Worm (Caenorhabditis elegans) whole organism, L1 larva: Measurements from ENCODE around the gene Y50D4A.6.

Experiments
- C16A3.4 ChIP-seq: fragments of 150-350 bp; optimal IDR thresholded peaks from 2 replicates; lab custom pipeline; 2014; ENCODE audit warnings: missing biosample characterization, missing genetic modification characterization
- C34B4.2 ChIP-seq: sonication (generic microtip); optimal IDR thresholded peaks from 2 replicates; lab custom pipeline; 2017; ENCODE audit warnings: mild to moderate bottlenecking, missing genetic modification characterization, missing compliant biosample characterization
- alr-1 ChIP-seq: fragments of 200-800 bp; sonication (Bioruptor generic); optimal IDR thresholded peaks from 2 replicates; lab custom pipeline; 2018; ENCODE audit warnings: borderline replicate concordance, mild to moderate bottlenecking, missing genetic modification characterization, missing compliant biosample characterization
- aly-2 ChIP-seq: fragments of 150-350 bp; optimal IDR thresholded peaks from 2 replicates; lab custom pipeline; 2014; ENCODE audit warnings: missing biosample characterization, missing genetic modification characterization
- ama-1 ChIP-seq: fragments of 150-350 bp; optimal IDR thresholded peaks from 2 replicates; lab custom pipeline; 2014
- blmp-1 ChIP-seq: fragments of 150-350 bp; optimal IDR thresholded peaks from 2 replicates; lab custom pipeline; 2014; ENCODE audit warnings: missing biosample characterization, missing genetic modification characterization
- ceh-8 ChIP-seq: fragments of 200-800 bp; sonication (Bioruptor generic); optimal IDR thresholded peaks from 2 replicates; lab custom pipeline; 2018; ENCODE audit warnings: mild to moderate bottlenecking, missing genetic modification characterization, moderate library complexity, missing compliant biosample characterization
- ceh-88 ChIP-seq: fragments of 200-800 bp; sonication (Bioruptor generic); IDR thresholded peaks from 2 replicates; pipeline ENCODE4 v1.3.6; 2022; ENCODE audit warnings: missing genetic modification characterization, missing compliant biosample characterization
- ces-1 ChIP-seq: fragments of 150-350 bp; optimal IDR thresholded peaks from 2 replicates; lab custom pipeline; 2014; ENCODE audit warnings: missing biosample characterization, missing genetic modification reagents, missing genetic modification characterization
- dpl-1 ChIP-seq, 3 experiments: fragments of 150-350 bp in 2 of 3; sonication (generic microtip) in 1 of 3; optimal IDR thresholded peaks; 2 replicates each; lab custom pipeline; 2014 to 2017; ENCODE audit warnings: missing biosample characterization in 3 of 3, missing genetic modification characterization in 3 of 3, missing genetic modification reagents in 3 of 3
- dsc-1 ChIP-seq: sonication (generic microtip); optimal IDR thresholded peaks from 2 replicates; lab custom pipeline; 2016; ENCODE audit warnings: mild to moderate bottlenecking, missing genetic modification characterization, missing compliant biosample characterization
- efl-1 ChIP-seq, 4 experiments: fragments of 150-350 bp; optimal IDR thresholded peaks in 3 of 4; peaks in 1 of 4; 1 replicate in 1 of 4; 2 replicates in 3 of 4; lab custom pipeline; 2014; ENCODE audit warnings: missing biosample characterization in 2 of 4, missing genetic modification characterization in 2 of 4, missing genetic modification reagents in 2 of 4
- egl-13 ChIP-seq: sonication (generic microtip); optimal IDR thresholded peaks from 2 replicates; lab custom pipeline; 2016; ENCODE audit warnings: missing genotype, missing genetic modification reagents, missing genetic modification characterization, missing compliant biosample characterization
- egl-27 ChIP-seq, 2 experiments: fragments of 150-350 bp in 1 of 2; sonication (generic microtip); optimal IDR thresholded peaks; 3 replicates each; lab custom pipeline; 2017 to 2018; ENCODE audit warnings: missing biosample characterization in 2 of 2, missing genetic modification characterization in 2 of 2, missing genetic modification reagents in 2 of 2
- elt-2 ChIP-seq: sonication (generic microtip); optimal IDR thresholded peaks from 2 replicates; lab custom pipeline; 2016; ENCODE audit warnings: missing genetic modification characterization, mild to moderate bottlenecking, inconsistent platforms, missing compliant biosample characterization, missing genetic modification reagents
- elt-3 ChIP-seq, 6 experiments: fragments of 150-350 bp in 1 of 6; sonication (generic microtip); optimal IDR thresholded peaks; 2 replicates each; lab custom pipeline; 2017 to 2018; ENCODE audit warnings: missing biosample characterization in 6 of 6, missing genetic modification characterization in 6 of 6, inconsistent platforms in 1 of 6
- ets-5 ChIP-seq: fragments of 200-800 bp; sonication (Bioruptor generic); IDR thresholded peaks from 2 replicates; pipeline ENCODE4 v1.3.6; 2022; ENCODE audit warnings: missing genetic modification characterization, missing compliant biosample characterization
- fkh-10 ChIP-seq: sonication (generic microtip); optimal IDR thresholded peaks from 2 replicates; lab custom pipeline; 2017; ENCODE audit warnings: missing biosample characterization, missing genetic modification reagents, missing genetic modification characterization
- fkh-4 ChIP-seq: sonication (generic microtip); optimal IDR thresholded peaks from 2 replicates; lab custom pipeline; 2016; ENCODE audit warnings: missing compliant biosample characterization, missing genetic modification characterization, borderline replicate concordance
- grh-1 ChIP-seq: fragments of 200-800 bp; sonication (Bioruptor generic); IDR thresholded peaks from 2 replicates; pipeline ENCODE4 v1.3.6; 2022; ENCODE audit warnings: missing genetic modification reagents, missing genetic modification characterization, missing compliant biosample characterization
- hpl-2 ChIP-seq: fragments of 150-350 bp; optimal IDR thresholded peaks from 2 replicates; lab custom pipeline; 2014; ENCODE audit warnings: missing biosample characterization, missing genetic modification reagents, missing genetic modification characterization
- irx-1 ChIP-seq: sonication (generic microtip); optimal IDR thresholded peaks from 2 replicates; lab custom pipeline; 2016; ENCODE audit warnings: missing genetic modification characterization, missing compliant biosample characterization
- jun-1 ChIP-seq: fragments of 150-350 bp; optimal IDR thresholded peaks from 2 replicates; lab custom pipeline; 2014; ENCODE audit warnings: missing biosample characterization, missing genetic modification reagents, missing genetic modification characterization
- lin-13 ChIP-seq: fragments of 150-350 bp; optimal IDR thresholded peaks from 2 replicates; lab custom pipeline; 2014; ENCODE audit warnings: missing biosample characterization, missing genetic modification reagents, missing genetic modification characterization
- lin-14 ChIP-seq: fragments of 200-800 bp; sonication (Bioruptor generic); optimal IDR thresholded peaks from 2 replicates; lab custom pipeline; 2018; ENCODE audit warnings: mild to moderate bottlenecking, missing genetic modification characterization, moderate library complexity, missing compliant biosample characterization
- lin-35 ChIP-seq, 2 experiments: fragments of 150-350 bp; optimal IDR thresholded peaks; 2 replicates each; lab custom pipeline; 2014; ENCODE audit warnings: missing biosample characterization in 2 of 2, missing genetic modification characterization in 2 of 2, missing genetic modification reagents in 2 of 2
- lir-3 ChIP-seq: sonication (generic microtip); optimal IDR thresholded peaks from 2 replicates; lab custom pipeline; 2016; ENCODE audit warnings: mild to moderate bottlenecking, missing genetic modification characterization, moderate library complexity, missing compliant biosample characterization; ENCODE audit not compliant: poor library complexity
- lsy-2 ChIP-seq, 2 experiments: fragments of 150-350 bp; optimal IDR thresholded peaks; 2 replicates each; lab custom pipeline; 2014; ENCODE audit warnings: missing biosample characterization in 2 of 2, missing genetic modification characterization in 2 of 2
- mab-9 ChIP-seq: fragments of 200-800 bp; sonication (Bioruptor generic); IDR thresholded peaks from 2 replicates; pipeline ENCODE4 v1.3.6; 2022; ENCODE audit warnings: missing genetic modification reagents, missing genetic modification characterization, missing compliant biosample characterization
- mdl-1 ChIP-seq, 2 experiments: fragments of 150-350 bp; optimal IDR thresholded peaks; 2 replicates each; lab custom pipeline; 2014 to 2017; ENCODE audit warnings: missing biosample characterization in 2 of 2, missing genetic modification characterization in 2 of 2, inconsistent platforms in 1 of 2
- nhr-11 ChIP-seq: fragments of 150-350 bp; optimal IDR thresholded peaks from 2 replicates; lab custom pipeline; 2014; ENCODE audit warnings: missing biosample characterization, missing genetic modification characterization
- nhr-19 ChIP-seq: fragments of 200-800 bp; sonication (Bioruptor generic); conservative IDR thresholded peaks from 2 replicates; pipeline ENCODE4 v1.3.6; 2022; ENCODE audit warnings: missing genetic modification characterization, missing compliant biosample characterization
- nhr-20 ChIP-seq: sonication (generic microtip); optimal IDR thresholded peaks from 2 replicates; lab custom pipeline; 2016; ENCODE audit warnings: mild to moderate bottlenecking, missing genetic modification characterization, missing compliant biosample characterization
- nhr-71 ChIP-seq: sonication (generic microtip); optimal IDR thresholded peaks from 2 replicates; lab custom pipeline; 2016; ENCODE audit warnings: mild to moderate bottlenecking, missing genetic modification characterization, moderate library complexity, missing compliant biosample characterization
- nhr-85 ChIP-seq: sonication (generic microtip); peaks from one replicate; lab custom pipeline; 2016; ENCODE audit warnings: missing genetic modification characterization, inconsistent platforms, missing compliant biosample characterization
- nhr-90 ChIP-seq: sonication (generic microtip); optimal IDR thresholded peaks from 2 replicates; lab custom pipeline; 2016; ENCODE audit warnings: mild to moderate bottlenecking, missing genetic modification characterization, missing compliant biosample characterization; ENCODE audit not compliant: poor library complexity
- rnt-1 ChIP-seq: sonication (generic microtip); optimal IDR thresholded peaks from 2 replicates; lab custom pipeline; 2016; ENCODE audit warnings: mild to moderate bottlenecking, missing genetic modification characterization, moderate library complexity, missing compliant biosample characterization
- snu-23 ChIP-seq: sonication (generic microtip); optimal IDR thresholded peaks from 2 replicates; lab custom pipeline; 2016; ENCODE audit warnings: missing genetic modification characterization, missing compliant biosample characterization
- sox-4 ChIP-seq: sonication (generic microtip); optimal IDR thresholded peaks from 2 replicates; lab custom pipeline; 2016; ENCODE audit warnings: missing genetic modification characterization, missing compliant biosample characterization
- sptf-1 ChIP-seq: fragments of 150-350 bp; optimal IDR thresholded peaks from 2 replicates; lab custom pipeline; 2014; ENCODE audit warnings: missing biosample characterization, missing genetic modification characterization
- sup-37 ChIP-seq: fragments of 200-800 bp; sonication (Bioruptor generic); optimal IDR thresholded peaks from 2 replicates; lab custom pipeline; 2018; ENCODE audit warnings: mild to moderate bottlenecking, missing genetic modification characterization, missing compliant biosample characterization
- swsn-7 ChIP-seq: sonication (generic microtip); optimal IDR thresholded peaks from 2 replicates; lab custom pipeline; 2016; ENCODE audit warnings: missing genetic modification characterization, missing compliant biosample characterization
- tbx-2 ChIP-seq: sonication (generic microtip); optimal IDR thresholded peaks from 2 replicates; lab custom pipeline; 2016; ENCODE audit warnings: missing genetic modification characterization, missing compliant biosample characterization
- vab-15 ChIP-seq: sonication (generic microtip); optimal IDR thresholded peaks from 2 replicates; lab custom pipeline; 2017; ENCODE audit warnings: missing genotype, mild to moderate bottlenecking, missing genetic modification characterization, missing compliant biosample characterization
- xbp-1 ChIP-seq: sonication (generic microtip); optimal IDR thresholded peaks from 2 replicates; lab custom pipeline; 2016; ENCODE audit warnings: missing genetic modification characterization, missing compliant biosample characterization
- zip-4 ChIP-seq: fragments of 200-800 bp; sonication (Bioruptor generic); optimal IDR thresholded peaks from 2 replicates; lab custom pipeline; 2018; ENCODE audit warnings: mild to moderate bottlenecking, missing genetic modification characterization, moderate library complexity, missing compliant biosample characterization
- ztf-11 ChIP-seq, 2 experiments: sonication (generic microtip); optimal IDR thresholded peaks; 2 replicates each; lab custom pipeline; 2016 to 2017; ENCODE audit warnings: missing genetic modification characterization in 2 of 2, missing biosample characterization in 1 of 2, missing compliant biosample characterization in 1 of 2
- ztf-4 ChIP-seq: fragments of 150-350 bp; optimal IDR thresholded peaks from 2 replicates; lab custom pipeline; 2014; ENCODE audit warnings: missing biosample characterization, missing genetic modification characterization

Y50D4A.6 gene

ce11 chrV:1155914-1156313 lies 43.2 kb downstream of the Y50D4A.6 start, which contains the start of gene cmd-1 (continued):
- TF ChIP-seq lin-35 (GFP tag; optimal IDR thresholded peaks at IDR 0.05; lab: Kevin White, UChicago) (peak in 1 of 2 experiments; percentile 27), egl-13 (tag; lab: Kevin White, UChicago) (no peak)

- no peak for TF ChIP-seq nhr-90
- TF ChIP-seq efl-1 (optimal IDR thresholded peaks at IDR 0.05; lab: Kevin White, UChicago) = no peak
- peak in 1 of 2 experiments; percentile 8 for TF ChIP-seq efl-1 (GFP tag; optimal IDR thresholded peaks at IDR 0.05 in 1 of 2; lab: Kevin White, UChicago)
- no peak for TF ChIP-seq alr-1 (tag; lab: Kevin White, UChicago)
- TF ChIP-seq elt-3 (tag; optimal IDR thresholded peaks at IDR 0.05; lab: Kevin White, UChicago) = no peak
- no peak for TF ChIP-seq dsc-1 (tag; lab: Kevin White, UChicago)
- no peak for TF ChIP-seq sptf-1
- TF ChIP-seq lir-3 = no peak
- TF ChIP-seq blmp-1 (tag; lab: Kevin White, UChicago) = peak; percentile 25
- no peak for TF ChIP-seq swsn-7
- peak; percentile 19 for TF ChIP-seq aly-2
- TF ChIP-seq dpl-1 (GFP tag; optimal IDR thresholded peaks at IDR 0.05; lab: Kevin White, UChicago) = no peak
- TF ChIP-seq sup-37 (GFP tag; lab: Kevin White, UChicago) = no peak
- TF ChIP-seq ztf-11 (tag; optimal IDR thresholded peaks at IDR 0.05; lab: Kevin White, UChicago) = no peak
- no peak for TF ChIP-seq ama-1 (lab: Kevin White, UChicago)
- TF ChIP-seq rnt-1 (tag; lab: Kevin White, UChicago) = no peak
- no peak for TF ChIP-seq lin-13 (GFP tag; lab: Kevin White, UChicago)
- TF ChIP-seq lin-35 (GFP tag; optimal IDR thresholded peaks at IDR 0.05; lab: Kevin White, UChicago) = no peak
- TF ChIP-seq nhr-85 = peak; percentile 71
- TF ChIP-seq grh-1 (GFP tag; lab: Robert Waterston, UW) = no peak
- TF ChIP-seq C16A3.4 (tag; lab: Kevin White, UChicago) = no peak
- no peak for TF ChIP-seq nhr-19
- no peak for TF ChIP-seq nhr-11 (tag; lab: Kevin White, UChicago)
- no peak for TF ChIP-seq hpl-2 (GFP tag; lab: Kevin White, UChicago)
- TF ChIP-seq mab-9 (GFP tag; lab: Robert Waterston, UW) = no peak
- TF ChIP-seq snu-23 (GFP tag; lab: Kevin White, UChicago) = peak; percentile 10
- TF ChIP-seq fkh-10 (GFP tag; lab: Kevin White, UChicago) = peak; percentile 46
- TF ChIP-seq fkh-4 = no peak
- TF ChIP-seq elt-2 = no peak
- TF ChIP-seq ceh-88 (GFP tag; lab: Robert Waterston, UW) = no peak
- TF ChIP-seq C34B4.2 = no peak
- TF ChIP-seq xbp-1 (tag; lab: Kevin White, UChicago) = no peak
- TF ChIP-seq irx-1 (tag; lab: Kevin White, UChicago) = no peak
- no peak for TF ChIP-seq zip-4
- TF ChIP-seq ztf-4 (tag; lab: Kevin White, UChicago) = no peak
- TF ChIP-seq lsy-2 (tag; optimal IDR thresholded peaks at IDR 0.05; lab: Kevin White, UChicago) = no peak
- TF ChIP-seq ceh-8 = peak; percentile 27
- TF ChIP-seq ets-5 (GFP tag; lab: Robert Waterston, UW) = no peak
- peak; percentile 3 for TF ChIP-seq nhr-71 (tag; lab: Kevin White, UChicago)
- no peak for TF ChIP-seq tbx-2 (tag; lab: Kevin White, UChicago)
- TF ChIP-seq jun-1 (tag; lab: Kevin White, UChicago) = no peak
- no peak for TF ChIP-seq nhr-20
- TF ChIP-seq vab-15 (tag; lab: Kevin White, UChicago) = no peak
- no peak for TF ChIP-seq egl-27 (tag; optimal IDR thresholded peaks at IDR 0.05; lab: Kevin White, UChicago)
- peak; percentile 65 for TF ChIP-seq ces-1 (GFP tag; lab: Kevin White, UChicago)
- TF ChIP-seq sox-4 = no peak
- TF ChIP-seq mdl-1 (tag; optimal IDR thresholded peaks at IDR 0.05; lab: Kevin White, UChicago) = no peak
- peak; percentile 88 for TF ChIP-seq lin-14
- TF ChIP-seq, all 84 proteins: peak for 10
Measured at ce11 chrV:1154472-1155278, 44.4 kb downstream of the Y50D4A.6 start.
